Fruit fly (Drosophila melanogaster): ENCODE data around the gene Nek2.

DNA sequence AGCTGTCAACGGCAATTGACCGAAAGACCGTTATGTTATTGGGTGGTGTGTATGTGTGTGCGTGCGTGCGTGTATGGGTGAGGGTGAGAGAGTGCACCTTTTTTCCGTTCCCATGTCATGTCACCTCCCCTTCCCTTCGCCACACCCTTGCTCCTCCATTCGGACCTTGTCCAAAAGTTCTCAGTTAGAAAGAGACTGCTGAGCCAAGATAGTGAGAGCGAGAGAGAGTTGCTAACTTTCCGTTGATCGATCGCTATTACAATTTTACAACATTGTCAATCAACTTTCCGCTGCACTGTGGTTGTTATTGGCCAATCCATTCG lies 47.0 kb upstream of the Nek2 start:
- TF ChIP-seq CrebA (GFP tag; optimal IDR thresholded peaks at IDR 0.05; ENCODE audit: borderline replicate concordance), result no peak
- no peak for TF ChIP-seq rgr (GFP tag; optimal IDR thresholded peaks at IDR 0.05)
- no peak for TF ChIP-seq sv (GFP tag; optimal IDR thresholded peaks at IDR 0.05)
- no peak for TF ChIP-seq usp (GFP tag; optimal IDR thresholded peaks at IDR 0.05)
- TF ChIP-seq br (GFP tag; optimal IDR thresholded peaks at IDR 0.05), result no peak
